Worm (Caenorhabditis elegans) whole organism, L4/young adult: Measurements from ENCODE around the gene Y116A8C.43.

Experiments used
- W03F9.2 ChIP-seq: fragments of 150-350 bp; optimal IDR thresholded peaks from 2 replicates; lab custom pipeline; 2014; ENCODE audit warnings: missing biosample characterization, missing genetic modification characterization
- dao-5 ChIP-seq: sonication (generic microtip); optimal IDR thresholded peaks from 2 replicates; lab custom pipeline; 2016; ENCODE audit warnings: missing genotype, missing genetic modification characterization, moderate library complexity, missing compliant biosample characterization
- him-1 ChIP-seq: sonication (generic microtip); optimal IDR thresholded peaks from 2 replicates; lab custom pipeline; 2016; ENCODE audit warnings: missing genotype, missing genetic modification reagents, missing genetic modification characterization, missing compliant biosample characterization

Gene Y116A8C.43

DNA sequence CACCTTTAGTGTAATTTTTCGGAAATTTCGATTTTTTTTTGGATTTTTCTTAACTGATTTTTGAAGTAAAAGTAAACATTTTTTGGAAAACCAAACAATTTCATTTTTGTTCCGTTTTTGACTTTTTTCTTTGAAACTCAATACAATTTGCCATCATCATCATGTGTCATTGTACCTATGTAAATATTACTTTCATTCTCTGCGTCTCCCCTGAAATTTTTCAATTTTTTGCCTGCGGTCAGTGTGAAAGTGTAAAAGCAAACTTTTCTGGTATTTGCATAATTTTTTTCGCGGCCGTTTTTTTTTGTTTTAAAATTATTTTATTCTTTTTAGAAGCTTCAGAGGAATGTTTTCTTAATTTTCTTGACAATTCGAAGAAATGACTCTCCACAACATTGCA, 5.0 kb downstream of the Y116A8C.43 start, which contains the start of gene Y116A8C.29:
Gene Y116A8C.29 (plus strand): TSS at position 328 of the 400 bp plus-strand sequence.
- TF ChIP-seq him-1 (tag; lab: Kevin White, UChicago) (no peak), W03F9.2 (tag; lab: Kevin White, UChicago) (no peak), dao-5 (tag; lab: Kevin White, UChicago) (no peak)

DNA sequence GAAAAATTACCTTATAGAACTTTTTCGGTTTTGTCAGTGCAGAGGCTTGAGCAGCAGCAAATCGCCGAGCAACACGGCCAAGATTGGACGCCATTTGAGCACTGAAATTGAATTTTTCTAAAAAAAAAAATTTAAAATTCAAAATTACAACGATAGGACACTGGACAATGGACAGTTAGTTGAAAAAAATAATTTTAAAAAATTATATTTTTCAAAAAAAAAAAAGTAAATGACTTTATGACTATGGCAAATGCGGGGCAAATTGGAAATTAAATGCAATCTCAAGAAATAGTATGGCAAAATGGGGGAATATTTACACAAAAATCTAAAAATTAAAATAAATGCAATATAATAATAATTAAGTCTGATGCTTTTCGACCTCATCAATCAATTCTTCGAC, 7.5 kb downstream of the Y116A8C.43 start, which contains the start of gene Y116A8C.27:
Gene Y116A8C.27 (minus strand): TSS at position 101 of the 400 bp plus-strand sequence.
- TF ChIP-seq W03F9.2 (tag; lab: Kevin White, UChicago) (no peak), dao-5 (tag; lab: Kevin White, UChicago) (no peak), him-1 (tag; lab: Kevin White, UChicago) (no peak)

DNA sequence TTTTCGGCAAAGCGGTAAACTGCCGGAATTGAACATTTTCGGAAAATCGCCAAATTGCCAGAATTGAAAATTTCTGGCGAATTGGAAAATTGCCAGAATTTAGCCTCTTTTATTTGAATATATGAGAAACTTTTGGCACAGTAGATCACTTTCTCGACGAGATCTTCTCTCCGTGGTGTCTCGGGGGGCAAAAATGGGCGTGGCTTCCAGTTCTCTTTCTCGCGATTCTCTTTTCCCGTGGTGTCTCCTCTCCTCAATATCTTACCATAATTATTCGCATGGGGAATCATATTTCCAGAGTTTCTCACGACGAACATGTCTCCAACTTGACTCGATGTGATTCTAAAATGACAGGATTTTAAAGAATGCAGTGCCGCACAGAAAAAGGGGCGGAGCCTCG, 10.5 kb downstream of the Y116A8C.43 start:
- TF ChIP-seq W03F9.2 (tag; lab: Kevin White, UChicago) (no peak), him-1 (tag; lab: Kevin White, UChicago) (no peak), dao-5 (tag; lab: Kevin White, UChicago) (no peak)

DNA sequence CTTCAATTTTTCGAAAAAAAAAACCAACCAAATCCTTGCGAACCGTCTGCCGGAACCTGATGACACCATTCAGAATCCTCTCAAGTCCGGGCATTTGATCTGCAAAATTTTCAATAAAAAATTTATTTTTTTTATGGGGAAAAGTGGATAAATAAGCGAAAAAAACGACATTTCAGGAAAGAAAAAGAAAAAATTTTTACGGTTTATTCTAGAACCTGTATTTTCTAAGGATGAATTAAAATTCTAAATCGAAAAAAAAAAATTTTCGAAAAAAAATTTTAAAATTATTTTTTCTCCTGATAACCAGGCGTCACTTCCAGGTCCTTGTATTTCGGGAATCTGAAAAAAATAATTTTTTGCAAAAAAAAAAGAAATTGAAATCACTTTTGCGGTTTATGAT, 11.5 kb downstream of the Y116A8C.43 start, which contains the start of gene bca-2:
Gene bca-2 (minus strand): TSS at position 101 of the 400 bp plus-strand sequence.
- TF ChIP-seq W03F9.2 (tag; lab: Kevin White, UChicago), result no peak
- no peak for TF ChIP-seq dao-5 (tag; lab: Kevin White, UChicago)
- no peak for TF ChIP-seq him-1 (tag; lab: Kevin White, UChicago)

DNA sequence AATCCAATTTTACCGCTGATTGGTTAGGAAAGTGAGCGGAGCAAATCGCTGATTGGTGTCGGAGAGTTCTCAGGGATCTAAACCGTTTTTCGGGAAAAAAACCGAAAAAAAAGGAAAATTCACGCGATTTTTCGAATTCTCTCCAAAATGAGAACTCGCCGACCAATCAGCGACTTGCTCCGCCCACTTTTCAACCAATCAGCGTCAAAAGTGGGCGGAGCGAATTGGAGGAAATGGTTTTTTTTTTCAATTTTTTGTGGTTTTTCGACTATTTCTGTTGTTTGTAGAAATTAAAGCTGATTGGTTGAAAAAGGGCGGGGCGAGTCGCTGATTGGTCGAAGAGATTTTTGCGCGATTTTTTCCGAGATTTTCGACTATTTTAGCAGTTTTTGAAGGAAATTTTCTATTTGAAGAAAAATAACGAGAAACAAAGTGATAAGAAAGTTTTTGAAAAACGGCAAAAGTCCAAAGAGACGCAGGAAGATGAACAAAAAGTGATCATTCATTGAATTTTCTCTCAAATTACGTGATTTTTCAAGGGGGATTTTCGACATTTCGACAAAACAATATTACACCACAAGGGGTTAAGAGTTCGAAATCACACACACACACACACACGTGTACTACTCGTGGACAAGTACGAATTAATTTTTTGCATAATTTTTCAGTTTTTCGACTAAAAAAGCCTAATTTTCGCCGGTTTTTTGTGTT, 12.1 kb downstream of the Y116A8C.43 start:
- no peak for TF ChIP-seq him-1 (tag; lab: Kevin White, UChicago)

DNA sequence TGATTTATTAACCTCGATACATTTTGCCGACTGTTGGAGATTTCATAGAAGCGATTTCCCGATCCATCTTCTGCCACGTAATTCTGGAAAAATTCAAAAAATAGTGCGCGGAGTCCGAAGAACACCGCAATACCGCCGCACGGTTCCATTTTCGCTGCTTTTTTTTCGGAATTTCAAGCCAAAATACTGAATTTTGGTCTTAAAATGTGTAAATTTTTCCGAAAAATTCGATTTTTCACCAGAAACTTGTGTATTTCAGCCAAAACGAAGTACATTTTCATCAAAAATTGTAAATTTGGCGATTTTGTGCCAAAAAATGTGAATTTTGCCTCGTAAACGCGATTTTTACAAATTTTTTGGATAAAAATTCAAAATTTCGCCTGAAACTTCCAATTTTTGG, 14.5 kb downstream of the Y116A8C.43 start:
- TF ChIP-seq W03F9.2 (tag; lab: Kevin White, UChicago) (no peak), dao-5 (tag; lab: Kevin White, UChicago) (no peak), him-1 (tag; lab: Kevin White, UChicago) (no peak)

DNA sequence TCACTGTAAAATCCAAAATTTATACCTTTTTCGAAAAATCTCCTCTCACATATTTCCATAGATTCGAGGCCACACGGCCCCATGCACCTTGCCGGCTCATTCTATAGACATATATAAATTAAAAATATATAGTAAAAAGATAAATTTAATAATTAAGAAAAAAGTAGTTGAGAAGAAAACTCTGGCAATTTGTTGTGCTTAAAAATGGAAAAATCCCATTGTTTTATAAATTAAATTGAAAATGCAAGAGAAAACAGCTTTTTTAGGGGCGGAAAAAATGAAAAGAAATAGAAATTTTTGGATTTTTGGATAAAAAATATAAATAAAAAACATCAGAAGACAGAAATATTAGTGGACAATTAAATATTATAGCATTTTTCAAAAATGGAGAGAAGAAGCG, 15.0 kb downstream of the Y116A8C.43 start, which contains the start of gene Y116A8C.30:
Gene Y116A8C.30 (minus strand): TSS at position 101 of the 400 bp plus-strand sequence.
- TF ChIP-seq W03F9.2 (tag; lab: Kevin White, UChicago) (no peak), dao-5 (tag; lab: Kevin White, UChicago) (no peak), him-1 (tag; lab: Kevin White, UChicago) (no peak)

DNA sequence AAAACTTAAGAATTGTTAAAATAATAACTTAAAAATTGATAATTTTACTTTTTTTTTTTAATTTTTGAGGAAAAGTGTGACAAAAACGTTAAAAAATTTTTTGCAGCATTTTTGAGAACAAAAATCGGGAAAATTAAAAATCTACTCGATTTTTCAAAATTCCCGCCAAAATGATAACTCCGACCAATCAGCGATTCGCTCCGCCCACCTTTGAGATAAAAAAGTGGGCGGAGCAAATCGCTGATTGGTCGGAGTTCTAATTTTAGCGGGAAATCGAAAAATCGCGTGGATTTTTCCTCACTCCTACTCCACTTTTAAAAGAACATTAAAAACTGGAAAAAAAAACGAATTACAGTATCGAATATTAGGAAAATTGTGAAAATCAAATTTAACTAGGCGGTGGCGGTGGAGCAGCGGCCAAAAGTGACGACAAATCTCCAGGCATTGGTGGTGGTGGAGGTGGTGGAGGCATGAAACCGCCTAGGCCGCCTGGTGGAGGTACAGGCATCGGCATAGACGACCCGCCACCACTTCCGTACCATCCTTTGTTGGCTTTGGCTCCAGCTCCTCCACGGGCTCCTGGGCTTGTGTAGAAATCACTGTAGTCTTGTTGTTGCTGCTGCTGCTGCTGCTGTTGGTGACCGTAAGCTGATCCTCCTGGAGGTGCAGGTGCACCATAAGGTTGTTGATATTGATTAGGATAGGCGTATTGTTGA, 15.7 kb downstream of the Y116A8C.43 start:
- no peak for TF ChIP-seq W03F9.2 (tag; lab: Kevin White, UChicago)
- no peak for TF ChIP-seq him-1 (tag; lab: Kevin White, UChicago)
- TF ChIP-seq dao-5 (tag; lab: Kevin White, UChicago), result no peak

DNA sequence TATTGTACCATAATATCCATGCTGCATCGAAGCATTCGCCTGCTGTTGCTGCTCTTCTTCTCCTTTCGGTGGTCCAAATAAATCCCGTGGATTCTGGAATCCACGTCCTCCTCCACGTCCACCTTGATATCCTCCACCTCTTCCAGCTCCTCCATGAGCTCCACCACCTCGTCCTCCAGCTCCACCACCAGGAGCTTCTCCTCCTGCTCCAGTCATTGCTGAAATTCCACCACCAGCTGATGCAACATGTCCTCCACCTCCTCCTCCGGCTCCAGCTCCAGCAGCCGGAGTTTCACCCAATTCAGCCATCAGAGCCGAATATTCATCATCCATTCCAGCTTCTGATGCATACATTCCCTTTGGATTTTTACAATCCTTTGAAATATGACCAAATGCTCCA, 16.9 kb downstream of the Y116A8C.43 start:
- no peak for TF ChIP-seq dao-5 (tag; lab: Kevin White, UChicago)
- no peak for TF ChIP-seq him-1 (tag; lab: Kevin White, UChicago)
- TF ChIP-seq W03F9.2 (tag; lab: Kevin White, UChicago), result no peak

DNA sequence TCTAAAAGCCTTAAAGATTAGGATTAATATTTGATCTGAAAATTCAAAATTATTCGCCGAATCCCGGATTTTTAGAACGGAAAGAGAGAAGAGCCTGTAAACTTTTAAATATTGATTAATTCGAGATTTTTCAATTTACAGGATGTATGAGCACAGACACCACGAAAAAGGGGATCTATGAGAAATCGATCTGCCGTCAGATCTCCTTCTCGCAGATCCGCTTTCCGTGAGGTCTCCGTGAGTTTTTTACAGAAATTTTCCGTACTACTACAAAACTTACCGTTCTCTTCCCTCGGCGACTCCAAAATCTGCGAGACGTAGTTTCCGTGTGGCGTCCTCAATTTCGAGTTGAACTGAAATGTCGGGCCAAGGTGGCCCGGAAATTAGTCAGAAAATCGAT, 19.5 kb downstream of the Y116A8C.43 start:
- TF ChIP-seq him-1 (tag; lab: Kevin White, UChicago) (no peak), dao-5 (tag; lab: Kevin White, UChicago) (no peak), W03F9.2 (tag; lab: Kevin White, UChicago) (no peak)

DNA sequence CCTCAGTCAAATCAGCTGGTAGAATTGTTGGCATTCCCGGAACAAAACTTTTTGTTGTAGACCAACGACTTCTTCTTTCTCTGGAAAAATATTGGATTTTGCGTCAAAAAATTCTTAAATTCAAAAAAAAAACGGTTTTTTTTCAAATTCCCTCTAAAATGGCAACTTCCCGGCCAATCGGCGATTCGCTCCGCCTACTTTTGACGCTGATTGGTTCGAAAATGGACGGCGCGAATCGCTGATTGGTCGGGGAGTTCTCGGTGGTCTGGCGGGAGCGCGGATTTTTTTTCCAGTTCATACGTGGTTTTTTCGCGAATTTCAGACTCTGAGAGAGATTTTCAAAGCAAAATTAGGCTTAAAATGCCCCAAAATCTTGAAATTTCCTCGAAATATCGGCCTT, 20.2 kb downstream of the Y116A8C.43 start:
- TF ChIP-seq him-1 (tag; lab: Kevin White, UChicago), result no peak
- no peak for TF ChIP-seq dao-5 (tag; lab: Kevin White, UChicago)
- TF ChIP-seq W03F9.2 (tag; lab: Kevin White, UChicago), result no peak

DNA sequence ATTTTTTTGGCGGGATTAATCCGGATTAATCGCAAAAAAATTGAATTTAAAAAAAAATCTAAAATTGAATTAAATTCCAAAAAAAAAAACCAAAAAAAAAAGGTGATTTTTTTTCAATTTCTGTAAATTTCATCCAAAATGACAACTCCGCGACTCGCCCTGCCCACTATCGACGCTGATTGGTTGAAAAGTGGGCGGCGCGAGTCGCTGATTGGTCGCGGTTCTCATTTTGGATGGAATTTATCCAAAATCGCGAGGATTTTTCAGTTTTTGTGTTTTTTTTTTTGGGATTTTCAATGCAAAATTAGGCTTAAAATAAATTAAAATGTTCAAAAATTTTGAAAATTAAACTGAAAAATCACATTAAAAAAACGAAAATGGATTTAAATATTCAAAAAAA, 20.8 kb downstream of the Y116A8C.43 start:
- no peak for TF ChIP-seq dao-5 (tag; lab: Kevin White, UChicago)
- no peak for TF ChIP-seq him-1 (tag; lab: Kevin White, UChicago)
- TF ChIP-seq W03F9.2 (tag; lab: Kevin White, UChicago), result no peak

DNA sequence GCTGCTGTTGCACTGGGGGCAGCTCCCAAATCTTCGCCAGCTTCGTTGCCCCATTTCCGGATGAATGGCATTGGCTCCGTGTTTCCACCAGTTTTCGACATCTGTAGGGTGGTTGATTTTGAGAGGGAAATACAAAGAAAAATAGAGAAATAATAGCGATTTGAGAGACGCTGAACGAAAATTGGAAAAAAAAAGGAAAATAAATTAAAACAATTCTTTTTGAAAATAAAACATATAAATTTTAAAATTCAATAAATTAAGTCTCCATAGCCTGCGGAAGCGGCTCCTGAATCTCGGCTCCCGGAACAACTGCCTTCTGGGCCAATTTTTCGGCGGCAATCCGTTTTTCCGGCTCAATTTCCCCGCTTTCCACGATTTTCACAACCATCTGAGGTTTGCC, 22.2 kb downstream of the Y116A8C.43 start, which contains the start of gene sfa-1:
Gene sfa-1 (minus strand): TSS at position 101 of the 400 bp plus-strand sequence.
- TF ChIP-seq him-1 (tag; lab: Kevin White, UChicago) (no peak), W03F9.2 (tag; lab: Kevin White, UChicago) (no peak), dao-5 (tag; lab: Kevin White, UChicago) (no peak)
